Worm (Caenorhabditis elegans): ENCODE measurements around the gene hil-1.

DNA sequence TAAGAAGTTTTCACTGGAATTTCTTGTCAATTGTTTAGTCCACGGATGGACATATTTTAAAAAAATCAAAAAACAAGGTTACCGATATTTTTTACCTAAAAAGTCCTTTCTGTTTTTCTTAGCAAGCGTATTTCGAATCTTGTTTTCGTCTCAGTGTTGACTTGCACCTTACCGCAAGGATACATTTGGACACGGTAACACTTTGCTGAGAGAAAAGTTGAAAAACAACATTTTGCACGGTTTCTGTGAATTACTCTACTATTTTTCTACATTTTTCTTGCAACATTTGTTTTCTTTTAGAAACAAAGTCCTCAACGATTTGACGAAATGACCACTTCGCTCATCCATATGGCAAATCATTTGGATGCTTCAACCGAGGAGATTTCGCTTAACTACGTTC is at the start of gene hil-1:
- TF ChIP-seq arid-1 (GFP tag; conservative IDR thresholded peaks at IDR 0.05) = no peak
- TF ChIP-seq ZK546.5 (tag; optimal IDR thresholded peaks at IDR 0.05) = no peak
- TF ChIP-seq pha-4 (GFP tag; IDR thresholded peaks at IDR 0.05) = no peak
- no peak for TF ChIP-seq pha-4 (tag; optimal IDR thresholded peaks at IDR 0.05)
- TF ChIP-seq unc-39 (tag; optimal IDR thresholded peaks at IDR 0.05) = no peak
- TF ChIP-seq unc-130 (GFP tag; optimal IDR thresholded peaks at IDR 0.05) = no peak
- TF ChIP-seq nhr-77 (tag; optimal IDR thresholded peaks at IDR 0.05) = no peak
- no peak for TF ChIP-seq zag-1 (tag; optimal IDR thresholded peaks at IDR 0.05)
- TF ChIP-seq nhr-237 (tag; optimal IDR thresholded peaks at IDR 0.05) = no peak
- no peak for TF ChIP-seq unc-62 (GFP tag; optimal IDR thresholded peaks at IDR 0.05 in 1 of 2)
- no peak for TF ChIP-seq unc-62 (tag; optimal IDR thresholded peaks at IDR 0.05)

Measured in whole organism, L4 larva.